Worm (Caenorhabditis elegans) whole organism, early embryonic: ENCODE results near the gene sri-38.
"Not testable (repeated sequence)": the region's sequence is repeated elsewhere in the genome, so short reads cannot be mapped to it uniquely, and the experiment has no call there.

ENCODE experiments used
- B0310.2 ChIP-seq: sonication (generic microtip); optimal IDR thresholded peaks from 2 replicates; lab custom pipeline; 2016; ENCODE audit warnings: mild to moderate bottlenecking, missing genetic modification characterization, missing compliant biosample characterization
- F13C5.2 ChIP-seq: sonication (generic microtip); optimal IDR thresholded peaks from 2 replicates; lab custom pipeline; 2017; ENCODE audit warnings: mild to moderate bottlenecking, missing genetic modification characterization, inconsistent platforms, missing compliant biosample characterization
- aly-1 ChIP-seq: sonication (generic microtip); optimal IDR thresholded peaks from 2 replicates; lab custom pipeline; 2016; ENCODE audit warnings: missing genetic modification characterization, missing compliant biosample characterization
- ama-1 ChIP-seq: fragments of 150-350 bp; optimal IDR thresholded peaks from 2 replicates; lab custom pipeline; 2014
- ceh-13 ChIP-seq: fragments of 200-800 bp; sonication (Bioruptor generic); optimal IDR thresholded peaks from 2 replicates; lab custom pipeline; 2018; ENCODE audit warnings: mild to moderate bottlenecking, missing genetic modification characterization, missing compliant biosample characterization
- ceh-36 ChIP-seq: sonication (generic microtip); optimal IDR thresholded peaks from 2 replicates; lab custom pipeline; 2016; ENCODE audit warnings: missing genetic modification characterization, inconsistent platforms, missing compliant biosample characterization
- ets-7 ChIP-seq: sonication (generic microtip); optimal IDR thresholded peaks from 2 replicates; lab custom pipeline; 2016; ENCODE audit warnings: missing genotype, missing genetic modification characterization, missing compliant biosample characterization
- flt-1 ChIP-seq: fragments of 200-800 bp; sonication (Bioruptor generic); IDR thresholded peaks from 2 replicates; pipeline ENCODE4 v1.3.6; 2022; ENCODE audit warnings: missing genetic modification characterization, missing compliant biosample characterization
- hmbx-1 ChIP-seq: sonication (generic microtip); optimal IDR thresholded peaks from 2 replicates; lab custom pipeline; 2016; ENCODE audit warnings: mild to moderate bottlenecking, missing genetic modification characterization, missing compliant biosample characterization
- hmg-4 ChIP-seq: fragments of 200-800 bp; sonication (Bioruptor generic); optimal IDR thresholded peaks from 2 replicates; lab custom pipeline; 2018; ENCODE audit warnings: mild to moderate bottlenecking, missing genetic modification characterization, missing compliant biosample characterization
- hnd-1 ChIP-seq: sonication (generic microtip); optimal IDR thresholded peaks from 2 replicates; lab custom pipeline; 2016; ENCODE audit warnings: missing genetic modification characterization, missing compliant biosample characterization
- pes-1 ChIP-seq: fragments of 200-800 bp; sonication (Bioruptor generic); IDR thresholded peaks from 2 replicates; pipeline ENCODE4 v1.3.6; 2022; ENCODE audit warnings: missing genetic modification reagents, missing genetic modification characterization, missing compliant biosample characterization
- scrt-1 ChIP-seq: fragments of 200-800 bp; sonication (Bioruptor generic); IDR thresholded peaks from 2 replicates; pipeline ENCODE4 v1.3.6; 2022; ENCODE audit warnings: missing genetic modification characterization, missing compliant biosample characterization
- sea-1 ChIP-seq: fragments of 200-800 bp; sonication (Bioruptor generic); conservative IDR thresholded peaks from 2 replicates; pipeline ENCODE4 v1.3.6; 2022; ENCODE audit warnings: missing genetic modification characterization, missing compliant biosample characterization
- tbx-11 ChIP-seq: fragments of 200-800 bp; sonication (Bioruptor generic); IDR thresholded peaks from 2 replicates; pipeline ENCODE4 v1.3.6; 2022; ENCODE audit warnings: missing genetic modification characterization, missing compliant biosample characterization
- tbx-37 ChIP-seq: fragments of 200-800 bp; sonication (Bioruptor generic); conservative IDR thresholded peaks from 2 replicates; pipeline ENCODE4 v1.3.6; 2022; ENCODE audit warnings: missing genetic modification reagents, missing genetic modification characterization, missing compliant biosample characterization
- tra-4 ChIP-seq: sonication (generic microtip); optimal IDR thresholded peaks from 2 replicates; lab custom pipeline; 2017; ENCODE audit warnings: missing genetic modification characterization, missing compliant biosample characterization

sri-38 gene

DNA sequence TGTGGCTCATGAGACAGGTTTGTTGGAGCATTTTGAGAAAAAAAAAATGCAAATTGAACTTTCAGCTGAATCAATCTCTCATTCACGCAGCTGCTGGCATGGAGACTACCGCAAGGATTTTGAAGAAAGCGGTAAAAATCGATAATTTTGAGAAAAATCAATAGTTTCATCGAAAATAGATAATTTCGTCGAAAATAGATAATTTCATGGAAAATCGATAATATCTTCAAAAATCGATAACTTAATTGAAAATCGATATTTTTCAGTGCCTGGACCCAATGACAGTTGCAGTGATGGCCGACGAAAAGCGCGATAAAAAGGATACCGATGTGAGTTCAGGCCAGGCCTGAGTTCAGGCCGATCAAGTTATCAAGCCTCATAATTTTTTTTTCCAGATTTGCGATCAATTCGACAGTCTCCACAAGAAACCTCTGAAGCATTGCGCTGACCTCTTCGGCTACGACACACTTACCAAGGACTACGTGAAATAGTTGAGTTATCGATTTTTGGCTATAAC lies 12.3 kb downstream of the sri-38 start, which contains the start of gene D2062.4:
Gene D2062.4, plus strand, starts transcription at position 467 of the 517 bp plus-strand sequence.
- not testable (repeated sequence) for TF ChIP-seq hmg-4 (GFP tag; lab: Kevin White, UChicago); F13C5.2 (tag; lab: Kevin White, UChicago); scrt-1

DNA sequence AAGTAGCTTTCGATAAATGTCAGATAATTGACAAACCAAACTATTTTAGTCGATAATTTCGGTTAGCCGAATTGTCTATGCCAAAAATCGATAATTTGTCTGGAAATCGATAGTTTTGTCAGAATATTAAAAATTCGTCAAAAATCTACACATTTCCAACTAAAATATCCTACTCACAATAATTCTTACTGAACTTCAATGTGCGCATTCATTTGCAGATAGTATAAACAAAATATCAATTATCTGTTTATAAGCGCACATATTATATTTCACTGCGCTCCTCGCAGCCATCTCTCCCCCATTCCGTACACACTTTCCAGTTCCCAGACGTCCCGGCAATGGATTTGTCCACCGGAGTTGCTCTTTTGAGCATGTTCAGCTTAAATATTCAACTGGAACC lies 14.1 kb downstream of the sri-38 start, which contains the start of gene lgc-28:
Gene lgc-28, plus strand, starts transcription at position 301 of the 400 bp plus-strand sequence.
- TF ChIP-seq B0310.2 (tag; lab: Kevin White, UChicago) (no peak), scrt-1 (no peak), ets-7 (tag; lab: Kevin White, UChicago) (no peak), sea-1 (GFP tag; lab: Robert Waterston, UW) (no peak), aly-1 (tag; lab: Kevin White, UChicago) (no peak), F13C5.2 (tag; lab: Kevin White, UChicago) (no peak), tra-4 (tag; lab: Kevin White, UChicago) (no peak), pes-1 (GFP tag; lab: Robert Waterston, UW) (no peak), tbx-11 (no peak)

DNA sequence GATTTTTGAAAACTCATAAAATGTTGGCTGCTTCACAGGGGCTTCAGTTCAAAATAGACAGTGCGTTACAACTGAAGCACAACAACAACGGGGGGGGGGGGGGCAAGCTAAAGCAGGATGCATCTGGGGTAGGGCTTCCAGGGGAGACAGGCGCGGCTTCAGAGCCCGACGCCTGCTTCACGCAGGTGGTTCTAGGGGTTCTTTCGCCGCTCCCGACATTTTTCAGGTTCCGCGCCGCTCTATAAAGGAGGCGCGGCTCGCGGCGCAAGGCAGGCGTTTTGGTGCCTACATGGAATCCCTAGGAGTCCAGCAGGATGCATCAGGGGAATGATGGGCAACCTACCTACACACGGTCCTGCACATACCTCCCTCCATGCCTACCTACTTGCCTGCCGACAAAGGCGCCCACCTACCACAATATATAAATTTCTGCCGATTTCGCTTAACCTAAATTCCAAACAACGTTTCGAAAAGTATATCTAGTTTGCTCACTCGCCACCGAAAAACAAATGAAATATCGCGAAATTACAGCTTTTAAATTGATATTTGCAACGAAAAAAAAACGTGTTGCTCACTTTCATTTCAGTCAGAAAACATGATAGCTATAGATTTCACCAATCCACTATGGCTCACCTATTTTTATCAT lies 16.6 kb downstream of the sri-38 start, which contains the start of gene sri-71:
Gene sri-71, plus strand, starts transcription at position 596 of the 646 bp plus-strand sequence.
- TF ChIP-seq tbx-11 (no peak), pes-1 (GFP tag; lab: Robert Waterston, UW) (no peak), B0310.2 (tag; lab: Kevin White, UChicago) (no peak), ets-7 (tag; lab: Kevin White, UChicago) (no peak), ama-1 (no peak), ceh-13 (GFP tag; lab: Kevin White, UChicago) (no peak), flt-1 (GFP tag; lab: Robert Waterston, UW) (no peak), F13C5.2 (tag; lab: Kevin White, UChicago) (no peak), aly-1 (tag; lab: Kevin White, UChicago) (no peak)

- TF ChIP-seq tbx-11 (no peak), tbx-37 (GFP tag; lab: Robert Waterston, UW) (no peak), scrt-1 (no peak), tra-4 (tag; lab: Kevin White, UChicago) (no peak), ets-7 (tag; lab: Kevin White, UChicago) (no peak), B0310.2 (tag; lab: Kevin White, UChicago) (no peak), F13C5.2 (tag; lab: Kevin White, UChicago) (no peak), ama-1 (no peak)
These were observed 17.7 kb downstream of the sri-38 start for ce11 chrII:2628401-2628800.

DNA sequence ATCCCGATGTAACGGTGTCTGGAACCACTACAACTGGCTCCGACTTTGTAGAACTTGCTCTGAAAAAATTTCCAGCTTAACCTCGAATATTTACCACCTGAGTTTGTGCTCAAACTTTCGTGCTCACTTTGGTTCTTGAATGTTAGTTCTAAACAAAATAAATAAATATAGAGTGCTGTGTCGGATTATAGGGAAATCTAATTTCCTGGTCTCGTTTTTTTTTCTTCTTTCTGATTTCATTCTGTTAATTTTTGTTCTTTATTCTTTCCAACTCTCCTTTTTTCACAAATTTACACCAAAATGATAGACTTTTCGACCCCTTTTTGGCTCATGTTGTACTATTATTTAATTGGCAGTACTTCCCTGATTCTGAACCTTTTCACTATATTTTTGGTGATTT lies 18.6 kb downstream of the sri-38 start, which contains the start of gene sri-37:
Gene sri-37, plus strand, starts transcription at position 301 of the 400 bp plus-strand sequence.
- TF ChIP-seq F13C5.2 (tag; lab: Kevin White, UChicago) (no peak), ceh-36 (tag; lab: Kevin White, UChicago) (no peak), tra-4 (tag; lab: Kevin White, UChicago) (no peak), tbx-11 (no peak), ama-1 (no peak), ets-7 (tag; lab: Kevin White, UChicago) (no peak), tbx-37 (GFP tag; lab: Robert Waterston, UW) (no peak), ceh-13 (GFP tag; lab: Kevin White, UChicago) (no peak), aly-1 (tag; lab: Kevin White, UChicago) (no peak), scrt-1 (no peak), pes-1 (GFP tag; lab: Robert Waterston, UW) (no peak)

- no peak for TF ChIP-seq F13C5.2 (tag; lab: Kevin White, UChicago)
- no peak for TF ChIP-seq hnd-1 (tag; lab: Kevin White, UChicago)
These were observed 20.5 kb downstream of the sri-38 start, which contains the start of gene D2062.1 for ce11 chrII:2631169-2631568. Gene D2062.1 (plus strand): TSS chrII:2631469.

DNA sequence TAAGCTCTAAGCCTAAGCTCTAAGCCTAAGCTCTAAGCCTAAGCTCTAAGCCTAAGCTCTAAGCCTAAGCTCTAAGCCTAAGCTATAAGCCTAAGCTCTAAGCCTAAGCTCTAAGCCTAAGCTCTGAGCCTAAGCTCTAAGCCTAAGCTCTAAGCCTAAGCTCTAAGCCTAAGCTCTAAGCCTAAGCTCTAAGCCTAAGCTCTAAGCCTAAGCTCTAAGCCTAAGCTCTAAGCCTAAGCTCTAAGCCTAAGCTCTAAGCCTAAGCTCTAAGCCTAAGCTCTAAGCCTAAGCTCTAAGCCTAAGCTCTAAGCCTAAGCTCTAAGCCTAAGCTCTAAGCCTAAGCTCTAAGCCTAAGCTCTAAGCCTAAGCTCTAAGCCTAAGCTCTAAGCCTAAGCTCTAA lies 21.5 kb downstream of the sri-38 start:
- TF ChIP-seq ceh-36 (tag; lab: Kevin White, UChicago), result peak; percentile 76

- TF ChIP-seq ceh-13 (GFP tag; lab: Kevin White, UChicago) (no peak), B0310.2 (tag; lab: Kevin White, UChicago) (no peak), tra-4 (tag; lab: Kevin White, UChicago) (no peak), F13C5.2 (tag; lab: Kevin White, UChicago) (no peak), pes-1 (GFP tag; lab: Robert Waterston, UW) (no peak), hnd-1 (tag; lab: Kevin White, UChicago) (no peak), tbx-11 (no peak), scrt-1 (no peak), tbx-37 (GFP tag; lab: Robert Waterston, UW) (no peak), sea-1 (GFP tag; lab: Robert Waterston, UW) (no peak), hmg-4 (GFP tag; lab: Kevin White, UChicago) (no peak), ets-7 (tag; lab: Kevin White, UChicago) (no peak), aly-1 (tag; lab: Kevin White, UChicago) (no peak), ceh-36 (tag; lab: Kevin White, UChicago) (no peak), flt-1 (GFP tag; lab: Robert Waterston, UW) (no peak), hmbx-1 (tag; lab: Kevin White, UChicago) (no peak)
These were observed 26.7 kb downstream of the sri-38 start, which contains the start of gene F22E5.21 for ce11 chrII:2637359-2637758. Gene F22E5.21 (minus strand): TSS chrII:2637459.
